Fruit fly (Drosophila melanogaster) whole organism, embryonic: Measurements from ENCODE around the gene CG7945.

Source experiments
- Aef1 ChIP-seq: fragments of 200-800 bp; sonication (Bioruptor generic); IDR thresholded peaks from 3 replicates; pipeline ENCODE4 v1.3.6; 2022; ENCODE audit warnings: missing biosample characterization, missing genetic modification characterization
- Antp ChIP-seq: fragments of 200-800 bp; sonication (Bioruptor generic); optimal IDR thresholded peaks from 3 replicates; lab custom pipeline; 2016; ENCODE audit warnings: missing biosample characterization, missing genetic modification characterization
- CG10274 ChIP-seq: fragments of 200-800 bp; sonication (Bioruptor generic); optimal IDR thresholded peaks from 3 replicates; lab custom pipeline; 2017; ENCODE audit warnings: missing biosample characterization, mild to moderate bottlenecking, missing genetic modification characterization
- CG10979 ChIP-seq: fragments of 200-800 bp; sonication (Bioruptor generic); optimal IDR thresholded peaks from 2 replicates; lab custom pipeline; 2018; ENCODE audit warnings: missing biosample characterization, mild to moderate bottlenecking, missing genetic modification characterization, moderate library complexity
- CG11085 ChIP-seq: fragments of 200-800 bp; sonication (Bioruptor generic); IDR thresholded peaks from 2 replicates; pipeline ENCODE4 v1.3.6; 2022; ENCODE audit warnings: missing biosample characterization, missing genetic modification characterization
- CG13296 ChIP-seq: fragments of 200-800 bp; sonication (Bioruptor generic); optimal IDR thresholded peaks from 3 replicates; lab custom pipeline; 2018; ENCODE audit warnings: missing biosample characterization, mild to moderate bottlenecking, missing genetic modification characterization
- CG13424 ChIP-seq: fragments of 200-800 bp; sonication (Bioruptor generic); optimal IDR thresholded peaks from 2 replicates; lab custom pipeline; 2019; ENCODE audit warnings: missing biosample characterization, mild to moderate bottlenecking, missing genetic modification characterization, moderate library complexity
- CG14965 ChIP-seq: fragments of 200-800 bp; sonication (Bioruptor generic); optimal IDR thresholded peaks from 2 replicates; lab custom pipeline; 2016; ENCODE audit warnings: missing biosample characterization, missing genetic modification characterization, borderline replicate concordance
- CG15479 ChIP-seq: fragments of 200-800 bp; sonication (Bioruptor generic); optimal IDR thresholded peaks from 3 replicates; lab custom pipeline; 2019; ENCODE audit warnings: missing biosample characterization, mild to moderate bottlenecking, missing genetic modification characterization, moderate library complexity
- CG15514 ChIP-seq: fragments of 200-800 bp; sonication (Bioruptor generic); optimal IDR thresholded peaks from 3 replicates; lab custom pipeline; 2017; ENCODE audit warnings: missing biosample characterization, missing genetic modification characterization, mild to moderate bottlenecking, moderate library complexity, missing genetic modification reagents
- CG1603 ChIP-seq: fragments of 200-800 bp; sonication (Bioruptor generic); optimal IDR thresholded peaks from 2 replicates; lab custom pipeline; 2019; ENCODE audit warnings: missing biosample characterization, mild to moderate bottlenecking, missing genetic modification characterization, moderate library complexity
- CG16863 ChIP-seq: fragments of 200-800 bp; sonication (Bioruptor generic); optimal IDR thresholded peaks from 3 replicates; lab custom pipeline; 2016; ENCODE audit warnings: missing biosample characterization, missing genetic modification characterization
- CG18011 ChIP-seq: fragments of 200-800 bp; sonication (Bioruptor generic); optimal IDR thresholded peaks from 2 replicates; lab custom pipeline; 2017; ENCODE audit warnings: missing biosample characterization, missing genetic modification characterization, mild to moderate bottlenecking, moderate library complexity, missing genotype
- CG1832 ChIP-seq: fragments of 200-800 bp; sonication (Bioruptor generic); optimal IDR thresholded peaks from 2 replicates; lab custom pipeline; 2017; ENCODE audit warnings: missing biosample characterization, mild to moderate bottlenecking, missing genetic modification characterization, inconsistent platforms
- CG2120 ChIP-seq: fragments of 200-800 bp; sonication (Bioruptor generic); optimal IDR thresholded peaks from 3 replicates; lab custom pipeline; 2016; ENCODE audit warnings: missing biosample characterization, missing genetic modification characterization
- CG30020 ChIP-seq: fragments of 200-800 bp; optimal IDR thresholded peaks from 2 replicates; lab custom pipeline; 2019; ENCODE audit warnings: missing biosample characterization, mild to moderate bottlenecking, missing genetic modification characterization, moderate library complexity
- CG31365 ChIP-seq: fragments of 200-800 bp; sonication (Bioruptor generic); optimal IDR thresholded peaks from 2 replicates; lab custom pipeline; 2018; ENCODE audit warnings: missing biosample characterization, mild to moderate bottlenecking, missing genetic modification characterization
- CG32772 ChIP-seq: fragments of 200-800 bp; sonication (Bioruptor generic); IDR thresholded peaks from 2 replicates; pipeline ENCODE4 v1.3.6; 2022; ENCODE audit warnings: missing biosample characterization, missing genetic modification characterization
- CG6272 ChIP-seq: fragments of 200-800 bp; sonication (Bioruptor generic); IDR thresholded peaks from 2 replicates; pipeline ENCODE4 v1.3.6; 2022; ENCODE audit warnings: missing biosample characterization, missing genetic modification characterization
- CG6791 ChIP-seq: fragments of 200-800 bp; sonication (Bioruptor generic); IDR thresholded peaks from 3 replicates; pipeline ENCODE4 v1.3.6; 2022; ENCODE audit warnings: missing biosample characterization, missing genetic modification characterization; ENCODE audit not compliant: partially characterized antibody
- CG7271 ChIP-seq: fragments of 200-800 bp; sonication (Bioruptor generic); optimal IDR thresholded peaks from 2 replicates; lab custom pipeline; 2018; ENCODE audit warnings: missing biosample characterization, mild to moderate bottlenecking, missing genetic modification characterization, moderate library complexity
- CG7372 ChIP-seq: fragments of 200-800 bp; sonication (Bioruptor generic); IDR thresholded peaks from 2 replicates; pipeline ENCODE4 v1.3.6; 2022; ENCODE audit warnings: missing biosample characterization, missing genetic modification characterization
- CG8089 ChIP-seq: fragments of 200-800 bp; sonication (Bioruptor generic); optimal IDR thresholded peaks from 3 replicates; lab custom pipeline; 2016; ENCODE audit warnings: missing biosample characterization, missing genetic modification characterization
- CG8290 ChIP-seq, 3 experiments: fragments of 200-800 bp; sonication (Bioruptor generic); optimal IDR thresholded peaks; 2 replicates each; lab custom pipeline; 2016 to 2019; ENCODE audit warnings: missing biosample characterization in 3 of 3, missing genetic modification characterization in 3 of 3, mild to moderate bottlenecking in 2 of 3, moderate library complexity in 1 of 3
- CG8388 ChIP-seq: fragments of 200-800 bp; sonication (Bioruptor generic); optimal IDR thresholded peaks from 2 replicates; lab custom pipeline; 2019; ENCODE audit warnings: missing biosample characterization, mild to moderate bottlenecking, missing genetic modification characterization, moderate library complexity
- CG8765 ChIP-seq: fragments of 200-800 bp; sonication (Bioruptor generic); IDR thresholded peaks from 2 replicates; pipeline ENCODE4 v1.3.6; 2022; ENCODE audit warnings: missing biosample characterization, missing genetic modification characterization
- CrebB ChIP-seq: fragments of 200-800 bp; sonication (Bioruptor generic); optimal IDR thresholded peaks from 3 replicates; lab custom pipeline; 2018; ENCODE audit warnings: missing biosample characterization, mild to moderate bottlenecking, missing genetic modification characterization
- Dad ChIP-seq: fragments of 200-800 bp; sonication (Bioruptor generic); optimal IDR thresholded peaks from 3 replicates; lab custom pipeline; 2016; ENCODE audit warnings: missing biosample characterization, missing genetic modification characterization
- Fer1 ChIP-seq: fragments of 200-800 bp; sonication (Bioruptor generic); optimal IDR thresholded peaks from 2 replicates; lab custom pipeline; 2017; ENCODE audit warnings: missing biosample characterization, mild to moderate bottlenecking, missing genetic modification characterization
- HLH4C ChIP-seq: fragments of 200-800 bp; sonication (Bioruptor generic); IDR thresholded peaks from 3 replicates; pipeline ENCODE4 v1.3.6; 2022; ENCODE audit warnings: missing biosample characterization, missing genetic modification characterization; ENCODE audit not compliant: partially characterized antibody
- Med ChIP-seq: fragments of 200-800 bp; sonication (Bioruptor generic); peaks from one replicate; lab custom pipeline; 2016; ENCODE audit warnings: missing biosample characterization, missing genetic modification characterization, mild to moderate bottlenecking, inconsistent platforms, moderate library complexity
- Neu2 ChIP-seq: fragments of 200-800 bp; sonication (Bioruptor generic); optimal IDR thresholded peaks from 3 replicates; lab custom pipeline; 2016; ENCODE audit warnings: missing biosample characterization, missing genetic modification characterization, borderline replicate concordance
- Optix ChIP-seq: fragments of 200-800 bp; sonication (Bioruptor generic); IDR thresholded peaks from 3 replicates; pipeline ENCODE4 v1.3.6; 2022; ENCODE audit warnings: missing biosample characterization, missing genetic modification characterization
- YL-1 ChIP-seq: fragments of 200-800 bp; sonication (Bioruptor generic); optimal IDR thresholded peaks from 3 replicates; lab custom pipeline; 2017; ENCODE audit warnings: missing biosample characterization, mild to moderate bottlenecking, missing genetic modification characterization
- ap ChIP-seq: fragments of 200-800 bp; sonication (Bioruptor generic); IDR thresholded peaks from 2 replicates; pipeline ENCODE4 v1.3.6; 2022; ENCODE audit warnings: missing biosample characterization, missing genetic modification characterization
- bab2 ChIP-seq: fragments of 200-800 bp; sonication (Bioruptor generic); optimal IDR thresholded peaks from 2 replicates; lab custom pipeline; 2016; ENCODE audit warnings: missing biosample characterization, missing genetic modification characterization
- chif ChIP-seq, 2 experiments: fragments of 200-800 bp; sonication (Bioruptor generic); optimal IDR thresholded peaks; 3 replicates each; lab custom pipeline; 2016; ENCODE audit warnings: missing biosample characterization in 2 of 2, missing genetic modification characterization in 2 of 2
- chm ChIP-seq: fragments of 200-800 bp; sonication (Bioruptor generic); IDR thresholded peaks from 2 replicates; pipeline ENCODE4 v1.3.6; 2022; ENCODE audit warnings: missing biosample characterization, missing genetic modification characterization
- ftz-f1 ChIP-seq: fragments of 200-800 bp; sonication (Bioruptor generic); optimal IDR thresholded peaks from 2 replicates; lab custom pipeline; 2016; ENCODE audit warnings: missing biosample characterization, missing genetic modification characterization
- grn ChIP-seq: fragments of 200-800 bp; sonication (Bioruptor generic); optimal IDR thresholded peaks from 3 replicates; lab custom pipeline; 2017; ENCODE audit warnings: missing biosample characterization, missing genetic modification characterization
- hb ChIP-seq: fragments of 200-800 bp; sonication (Bioruptor generic); IDR thresholded peaks from 3 replicates; pipeline ENCODE4 v1.3.6; 2022; ENCODE audit warnings: missing biosample characterization, missing genetic modification characterization; ENCODE audit not compliant: partially characterized antibody
- kni ChIP-seq: fragments of 200-800 bp; sonication (Bioruptor generic); optimal IDR thresholded peaks from 3 replicates; lab custom pipeline; 2017; ENCODE audit warnings: mild to moderate bottlenecking, missing biosample characterization, missing genetic modification reagents, missing genetic modification characterization
- mam ChIP-seq: fragments of 200-800 bp; sonication (Bioruptor generic); optimal IDR thresholded peaks from 3 replicates; lab custom pipeline; 2016; ENCODE audit warnings: missing biosample characterization, missing genetic modification characterization
- odd ChIP-seq: fragments of 200-800 bp; sonication (Bioruptor generic); optimal IDR thresholded peaks from 2 replicates; lab custom pipeline; 2017; ENCODE audit warnings: missing biosample characterization, mild to moderate bottlenecking, missing genetic modification characterization
- pum ChIP-seq: fragments of 200-800 bp; sonication (Bioruptor generic); optimal IDR thresholded peaks from 2 replicates; lab custom pipeline; 2016; ENCODE audit warnings: missing biosample characterization, missing genetic modification characterization
- ranshi ChIP-seq: fragments of 200-800 bp; sonication (Bioruptor generic); IDR thresholded peaks from 2 replicates; pipeline ENCODE4 v1.3.6; 2022; ENCODE audit warnings: missing biosample characterization, missing genetic modification characterization
- shn ChIP-seq: fragments of 200-800 bp; sonication (Bioruptor generic); optimal IDR thresholded peaks from 3 replicates; lab custom pipeline; 2016; ENCODE audit warnings: missing biosample characterization, missing genetic modification characterization
- sim ChIP-seq: fragments of 200-800 bp; sonication (Bioruptor generic); IDR thresholded peaks from 2 replicates; pipeline ENCODE4 v1.3.6; 2022; ENCODE audit warnings: missing biosample characterization, missing genetic modification characterization
- trem ChIP-seq: fragments of 200-800 bp; optimal IDR thresholded peaks from 3 replicates; lab custom pipeline; 2019; ENCODE audit warnings: missing biosample characterization, mild to moderate bottlenecking, missing genetic modification characterization, moderate library complexity

Gene CG7945

dm6 chr3L:15537916-15538581, 14.1 kb upstream of the CG7945 start (continued):
- TF ChIP-seq mam (peak; percentile 45), CG6791 (GFP tag; lab: Robert Waterston, UW) (no peak), trem (peak; percentile 62), Optix (GFP tag; lab: Robert Waterston, UW) (no peak), YL-1 (GFP tag; lab: Kevin White, UChicago) (no peak), CG7271 (tag; lab: Kevin White, UChicago) (no peak), CG15514 (GFP tag; lab: Kevin White, UChicago) (peak; percentile 14), CG32772 (no peak), Aef1 (GFP tag; lab: Robert Waterston, UW) (0 out of 3 replicates have a peak, but pooled peaks have one; percentile 10), sim (GFP tag; lab: Robert Waterston, UW) (no peak), chm (no peak), Neu2 (no peak), CG10274 (peak; percentile 47), CG1832 (no peak), CrebB (tag; lab: Kevin White, UChicago) (no peak), grn (GFP tag; lab: Kevin White, UChicago) (no peak), CG10979 (peak; percentile 76), Fer1 (GFP tag; lab: Kevin White, UChicago) (peak; percentile 55), CG8388 (GFP tag; lab: Kevin White, UChicago) (peak; percentile 77), ap (GFP tag; lab: Robert Waterston, UW) (no peak), CG6272 (peak; percentile 37; the same call in 1 of the 2 replicates), Dad (GFP tag; lab: Kevin White, UChicago) (no peak), CG2120 (peak; percentile 74), CG14965 (no peak), CG1603 (tag; lab: Kevin White, UChicago) (no peak), CG13424 (tag; lab: Kevin White, UChicago) (peak; percentile 71), CG13296 (GFP tag; lab: Kevin White, UChicago) (peak; percentile 62), shn (peak; percentile 49), CG30020 (tag; lab: Kevin White, UChicago) (no peak), bab2 (GFP tag; lab: Kevin White, UChicago) (peak; percentile 39), hb (GFP tag; lab: Robert Waterston, UW) (no peak), CG8290 (GFP tag; optimal IDR thresholded peaks at IDR 0.05; lab: Kevin White, UChicago) (no peak), CG8290 (tag; optimal IDR thresholded peaks at IDR 0.05; lab: Kevin White, UChicago) (no peak), CG8765 (GFP tag; lab: Robert Waterston, UW) (no peak), CG31365 (tag; lab: Kevin White, UChicago) (no peak), kni (GFP tag; lab: Kevin White, UChicago) (no peak), CG7372 (GFP tag; lab: Robert Waterston, UW) (no peak), CG8089 (no peak), CG18011 (GFP tag; lab: Kevin White, UChicago) (peak; percentile 25), ranshi (GFP tag; lab: Robert Waterston, UW) (peak; percentile 12; the same call in 1 of the 2 replicates), ftz-f1 (no peak), HLH4C (GFP tag; lab: Robert Waterston, UW) (no peak), Antp (GFP tag; lab: Kevin White, UChicago) (no peak), Med (peak; percentile 42), odd (GFP tag; lab: Kevin White, UChicago) (peak; percentile 65), CG16863 (GFP tag; lab: Kevin White, UChicago) (peak; percentile 47), chif (GFP tag; optimal IDR thresholded peaks at IDR 0.05; lab: Kevin White, UChicago) (peak; percentile 59 to 70), pum (peak; percentile 46), CG11085 (GFP tag; lab: Robert Waterston, UW) (no peak), CG15479 (GFP tag; lab: Kevin White, UChicago) (peak; percentile 96)
